Fruit fly (Drosophila melanogaster): ENCODE results near the gene CG5509.

Gene CG5509

DNA sequence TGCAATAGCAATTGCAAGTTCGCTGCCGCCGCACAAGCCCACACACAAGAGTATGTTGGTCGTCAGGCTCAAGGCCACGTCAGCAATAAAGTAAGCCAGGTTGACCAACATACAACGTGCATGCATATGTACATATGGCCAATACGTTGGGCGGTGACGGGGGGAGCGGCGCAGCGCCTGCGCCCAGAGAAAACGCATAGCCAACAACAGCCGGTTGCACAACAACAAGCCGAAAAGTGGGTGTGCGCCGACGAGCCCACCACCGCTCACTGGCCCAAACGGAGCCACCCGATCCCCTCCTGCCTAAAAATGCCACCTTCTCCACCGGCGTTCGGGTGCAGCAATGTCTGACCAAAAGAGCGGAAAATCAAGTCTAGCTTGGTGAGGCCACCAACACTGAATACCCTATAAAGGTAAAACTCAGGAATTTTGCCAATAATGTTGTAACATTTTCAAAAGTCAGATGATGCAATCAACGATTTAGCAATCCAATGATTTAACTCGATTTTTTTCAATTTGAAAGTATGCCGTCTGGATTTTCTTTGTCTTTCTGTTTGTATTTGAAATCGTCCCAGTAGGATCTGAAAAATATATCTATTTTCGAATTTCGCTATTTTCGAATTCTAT lies at the start of gene CG5509:
Gene CG5509 (plus strand): TSS at position 577 of the 627 bp plus-strand sequence.
- TF ChIP-seq noc (tag; optimal IDR thresholded peaks at IDR 0.05): no peak

DNA sequence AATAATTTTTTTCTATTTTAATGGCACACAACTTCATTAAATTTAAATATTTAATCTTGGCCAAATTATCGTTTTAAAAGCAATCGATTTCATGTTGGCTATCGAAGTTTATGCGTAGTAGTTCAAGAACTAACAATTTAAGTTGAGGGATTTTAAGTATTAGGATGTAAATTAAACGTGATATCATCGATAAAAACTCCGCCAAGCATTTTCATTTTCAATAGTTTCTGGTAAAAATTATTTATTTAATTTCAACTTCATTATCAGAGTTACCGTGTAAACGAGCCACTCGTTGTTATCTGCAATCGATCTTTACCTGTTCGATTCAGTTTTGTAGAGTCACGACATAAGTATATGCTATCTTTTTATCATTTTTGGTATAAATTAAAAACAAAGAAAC lies 49.3 kb upstream of the CG5509 start:
- peak; percentile 97 for TF ChIP-seq noc (tag; optimal IDR thresholded peaks at IDR 0.05)

DNA sequence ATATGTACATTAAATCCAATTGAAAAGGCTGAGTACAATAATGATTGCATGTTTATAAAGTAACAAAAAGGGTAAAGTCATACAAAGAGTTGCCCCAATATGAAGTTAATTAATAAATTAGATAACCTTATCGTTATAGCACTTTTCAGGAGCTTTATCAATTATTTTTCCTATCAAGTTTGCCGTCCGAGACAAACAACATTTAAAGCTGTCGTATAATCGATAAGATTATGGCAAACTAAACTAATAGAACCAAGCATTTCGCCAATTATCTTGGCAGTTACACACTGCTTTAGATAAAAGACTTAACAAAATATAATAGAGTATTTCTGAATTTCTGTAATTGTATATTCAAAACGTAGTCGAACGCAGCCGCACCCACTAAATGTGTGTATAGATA lies 47.1 kb upstream of the CG5509 start:
- no peak for TF ChIP-seq noc (tag; optimal IDR thresholded peaks at IDR 0.05)

DNA sequence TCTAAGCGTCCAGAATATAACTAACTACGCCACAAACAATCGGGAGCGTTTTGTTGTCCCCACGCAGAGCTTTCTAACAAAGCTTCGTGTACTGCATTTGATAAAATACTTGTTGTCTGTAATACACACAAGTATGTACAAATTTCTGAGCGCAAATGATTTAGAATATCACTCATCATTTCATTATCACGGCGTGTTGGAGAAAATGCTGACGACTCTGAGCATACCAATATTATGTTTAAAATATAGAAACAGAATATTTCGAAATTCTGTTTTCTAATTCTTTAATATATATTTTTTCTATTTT lies 46.4 kb upstream of the CG5509 start, which contains the start of gene Cyp9f2:
Gene Cyp9f2 (minus strand): TSS at position 101 of the 307 bp plus-strand sequence.
- TF ChIP-seq noc (tag; optimal IDR thresholded peaks at IDR 0.05): no peak

DNA sequence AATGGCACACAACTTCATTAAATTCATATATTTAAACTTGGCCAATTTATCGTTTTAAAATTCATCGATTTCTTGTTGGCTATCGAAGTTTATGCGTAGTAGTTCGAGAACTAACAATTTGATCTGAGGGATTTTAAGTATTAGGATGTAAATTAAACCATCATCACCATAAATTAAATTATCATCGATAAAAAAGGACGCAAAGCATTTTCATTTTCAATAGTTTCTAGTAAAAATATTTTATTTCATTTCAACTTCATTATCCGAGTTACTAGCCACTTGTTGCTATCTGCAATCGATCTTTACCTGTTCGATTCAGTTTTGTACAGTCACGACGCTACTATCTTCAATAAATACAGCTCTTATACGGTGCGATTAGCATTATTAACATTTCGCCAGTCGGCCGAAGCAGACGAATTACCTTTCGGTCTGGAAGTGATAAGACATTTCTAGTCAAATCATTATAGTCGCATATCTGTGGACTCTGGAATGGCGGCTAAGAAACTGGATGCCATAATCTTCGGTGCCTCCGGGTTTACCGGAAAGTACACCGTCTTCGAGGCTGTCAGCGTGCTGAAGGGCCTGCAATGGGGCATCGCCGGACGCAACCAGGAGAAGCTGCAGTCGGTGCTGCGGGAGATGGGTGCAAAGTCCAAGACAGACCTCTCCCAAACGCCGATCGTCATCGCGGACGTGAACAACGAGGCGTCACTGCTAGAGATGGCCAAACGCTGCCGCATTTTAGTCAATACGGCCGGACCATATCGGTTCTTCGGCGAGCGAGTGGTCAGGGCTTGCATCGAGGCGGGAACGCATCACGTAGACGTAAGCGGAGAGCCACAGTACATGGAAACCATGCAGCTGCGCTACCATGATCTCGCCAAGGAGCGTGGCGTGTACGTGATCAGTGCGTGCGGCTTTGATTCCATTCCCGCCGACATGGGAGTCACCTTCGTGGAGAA lies 45.7 kb upstream of the CG5509 start, which contains the start of gene CG5167:
Gene CG5167 (plus strand): TSS at position 298 of the 962 bp plus-strand sequence.
- TF ChIP-seq noc (tag; optimal IDR thresholded peaks at IDR 0.05): peak; percentile 68

DNA sequence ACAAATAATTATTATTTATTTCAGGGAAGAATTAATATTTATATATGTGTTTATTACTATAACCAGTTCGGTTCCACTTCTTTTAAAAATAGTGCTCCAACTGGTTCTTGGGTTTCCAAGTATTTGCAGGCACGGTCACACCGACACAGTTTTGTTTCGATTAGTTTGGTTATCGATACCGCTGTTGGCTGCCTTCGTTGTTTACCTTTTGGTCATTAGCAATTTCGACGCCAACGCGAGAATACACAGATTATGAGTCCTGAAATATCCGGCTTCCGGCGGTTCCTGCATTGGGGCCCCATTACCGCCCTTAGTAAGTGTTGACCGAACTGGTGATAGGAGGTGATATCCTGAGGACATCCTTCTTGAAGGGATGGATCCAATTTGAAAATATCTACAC lies 44.1 kb upstream of the CG5509 start, which contains the start of gene CG5196:
Gene CG5196 (plus strand): TSS at position 157 of the 400 bp plus-strand sequence.
- peak; percentile 37 for TF ChIP-seq noc (tag; optimal IDR thresholded peaks at IDR 0.05)

DNA sequence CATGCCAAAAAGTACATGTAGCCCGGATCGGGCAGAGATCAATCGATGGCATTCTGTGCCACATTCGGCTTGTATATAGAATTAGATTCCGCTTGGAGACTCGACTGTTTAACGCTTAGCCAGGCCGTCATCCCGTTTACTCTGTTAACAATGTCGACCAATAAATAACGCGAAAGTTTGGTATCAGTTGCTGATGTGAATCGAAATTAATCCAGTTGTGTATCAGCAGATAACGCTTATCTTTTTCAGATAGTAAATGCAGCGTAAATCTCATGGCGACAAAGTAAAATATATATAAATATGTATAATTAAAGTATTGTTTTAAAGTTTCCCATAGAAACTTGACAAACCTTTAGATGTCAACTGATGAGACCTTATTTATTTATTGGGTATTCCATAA lies 40.8 kb upstream of the CG5509 start:
- TF ChIP-seq noc (tag; optimal IDR thresholded peaks at IDR 0.05): peak; percentile 63

DNA sequence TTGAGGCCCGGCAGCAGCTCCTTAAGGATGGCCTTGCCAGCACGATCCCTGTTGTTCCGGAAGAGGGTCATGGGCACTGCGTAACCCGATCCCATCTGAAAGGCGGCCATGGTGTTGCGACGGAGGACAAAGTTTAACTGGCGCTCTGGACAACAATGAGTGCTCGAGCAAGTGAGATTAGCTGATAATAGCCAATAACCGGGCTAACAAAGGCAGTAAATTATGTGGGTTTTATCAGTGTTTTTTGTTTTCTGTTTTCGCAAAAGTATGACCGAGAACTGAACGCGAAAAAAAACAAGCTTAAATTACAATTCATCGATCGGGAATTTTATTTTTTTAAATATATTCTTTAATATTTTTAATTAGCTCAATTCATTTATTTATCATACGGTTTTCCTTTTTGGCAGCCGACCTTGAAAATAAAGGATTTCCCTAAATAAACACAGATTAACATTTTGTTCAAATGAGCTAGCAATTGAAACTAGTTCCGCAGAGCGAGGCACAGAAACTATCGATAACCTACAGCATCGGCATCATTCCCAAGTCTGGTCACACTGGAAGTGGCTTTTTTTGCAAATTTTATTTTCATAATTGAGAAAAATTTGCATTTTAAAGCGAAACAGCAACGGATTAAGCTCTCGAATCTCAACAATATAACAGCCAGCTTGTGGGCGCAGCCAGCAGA lies 38.8 kb upstream of the CG5509 start, which contains the start of the genes Dip-C and pps:
Gene Dip-C (minus strand): TSS at position 486 of the 685 bp plus-strand sequence.
Gene pps (plus strand): TSS at position 555 of the 685 bp plus-strand sequence.
- no peak for TF ChIP-seq noc (tag; optimal IDR thresholded peaks at IDR 0.05)

DNA sequence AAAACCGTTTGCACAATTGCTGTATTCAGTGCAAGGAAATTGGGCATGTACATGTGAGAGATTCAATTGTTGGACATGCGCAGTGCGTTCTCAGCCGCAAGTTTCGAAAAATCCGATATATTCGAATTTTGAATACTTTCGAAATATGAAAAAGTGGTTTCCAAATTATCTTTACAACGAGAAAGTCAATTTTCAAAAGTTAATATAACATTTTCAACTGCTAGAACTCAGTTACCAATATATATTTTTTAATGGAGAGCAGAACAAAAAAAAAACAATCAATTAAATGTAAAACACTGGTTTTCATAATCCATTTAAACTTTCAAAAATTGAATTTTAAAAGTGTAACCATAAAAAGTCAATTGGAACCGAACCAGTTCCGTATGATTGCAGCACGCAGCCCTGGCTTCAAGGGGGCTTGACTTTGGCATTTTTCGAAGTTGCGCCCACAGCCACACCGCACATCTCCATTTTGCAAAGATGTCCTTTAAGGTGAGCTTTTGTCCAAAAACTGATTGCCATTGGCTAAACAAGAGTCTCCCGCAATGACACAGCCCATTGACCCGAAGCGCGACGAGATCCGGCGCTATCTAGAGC lies 29.8 kb upstream of the CG5509 start, which contains the start of the genes Scgbeta and CG17202:
Gene Scgbeta (minus strand): TSS at position 51 of the 597 bp plus-strand sequence.
Gene CG17202 (plus strand): TSS at position 390 of the 597 bp plus-strand sequence.
- TF ChIP-seq noc (tag; optimal IDR thresholded peaks at IDR 0.05): no peak

DNA sequence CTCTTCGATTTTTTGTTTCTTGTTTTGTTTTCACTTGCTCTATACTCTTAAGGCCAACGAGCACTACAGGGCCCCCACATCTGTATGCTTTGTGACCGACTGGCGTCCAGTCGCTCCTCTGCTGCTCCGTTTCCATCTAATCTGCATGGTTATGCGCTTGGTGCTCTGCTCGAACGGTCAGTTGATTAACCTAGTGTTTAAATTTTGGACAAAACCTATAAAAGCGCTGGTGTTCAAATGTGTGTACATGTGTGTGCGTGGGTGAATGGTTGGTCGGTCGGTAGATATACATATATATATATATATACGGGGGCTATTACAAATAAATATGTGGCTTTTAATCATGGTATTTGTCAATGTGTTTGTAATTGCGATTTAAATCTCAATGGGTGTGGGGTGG lies 28.3 kb upstream of the CG5509 start:
- TF ChIP-seq noc (tag; optimal IDR thresholded peaks at IDR 0.05): no peak

DNA sequence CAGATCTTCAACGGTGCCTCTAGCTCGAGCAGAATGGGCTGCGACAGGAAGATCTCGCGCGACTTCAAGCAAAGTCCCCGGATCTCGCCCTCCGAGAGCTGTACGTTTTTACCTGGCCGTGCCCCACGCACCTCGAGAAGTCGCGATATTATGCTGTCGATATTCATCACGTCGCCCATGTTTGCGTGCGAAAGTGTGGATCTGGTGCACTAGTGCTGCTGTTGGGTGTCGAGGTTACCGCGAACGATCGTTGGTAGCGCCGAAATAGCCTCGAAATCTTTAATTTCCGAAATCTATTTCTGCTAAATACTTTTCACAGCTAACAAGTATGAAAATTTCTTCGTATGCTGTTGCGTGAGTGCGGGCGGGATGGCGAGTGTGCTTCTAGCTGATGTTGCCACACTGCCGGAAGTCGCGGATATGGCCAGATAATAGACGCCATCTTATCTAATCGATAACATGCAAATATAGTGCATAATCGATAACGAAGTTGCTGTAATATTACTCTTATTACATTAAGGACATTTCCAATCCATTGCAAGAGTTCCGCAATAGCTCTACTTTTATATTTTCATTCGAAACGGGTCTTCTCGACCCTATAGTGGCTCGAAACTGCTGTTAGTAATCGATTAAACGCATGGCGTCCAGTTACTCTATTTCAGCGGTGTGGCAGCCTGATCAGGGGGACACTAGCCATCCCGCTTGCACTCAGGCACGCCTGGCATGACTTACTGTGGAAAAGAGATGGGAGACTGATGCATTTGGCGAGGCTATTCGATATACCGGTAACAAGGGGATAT lies 26.6 kb upstream of the CG5509 start, which contains the start of gene Pp1-87B:
Gene Pp1-87B (minus strand): TSS at position 408 of the 800 bp plus-strand sequence.
- no peak for TF ChIP-seq noc (tag; optimal IDR thresholded peaks at IDR 0.05)

DNA sequence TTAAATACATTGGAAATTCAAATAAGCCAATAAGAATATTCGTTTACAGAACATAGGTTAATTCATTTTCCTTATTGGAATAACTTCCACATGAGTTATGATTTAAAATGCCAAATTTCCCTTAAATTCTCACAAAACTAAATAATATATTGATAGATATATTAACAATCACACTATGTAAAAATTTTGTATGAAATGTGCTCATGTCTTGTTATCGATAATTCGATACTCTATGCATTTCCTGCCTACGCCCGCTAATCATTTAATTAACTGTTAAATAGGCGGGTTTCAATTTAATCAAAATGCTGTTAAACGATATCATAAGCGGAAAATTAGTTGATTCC lies 26.0 kb upstream of the CG5509 start, which contains the start of gene NANS:
Gene NANS (plus strand): TSS at position 269 of the 344 bp plus-strand sequence.
- TF ChIP-seq noc (tag; optimal IDR thresholded peaks at IDR 0.05): no peak

DNA sequence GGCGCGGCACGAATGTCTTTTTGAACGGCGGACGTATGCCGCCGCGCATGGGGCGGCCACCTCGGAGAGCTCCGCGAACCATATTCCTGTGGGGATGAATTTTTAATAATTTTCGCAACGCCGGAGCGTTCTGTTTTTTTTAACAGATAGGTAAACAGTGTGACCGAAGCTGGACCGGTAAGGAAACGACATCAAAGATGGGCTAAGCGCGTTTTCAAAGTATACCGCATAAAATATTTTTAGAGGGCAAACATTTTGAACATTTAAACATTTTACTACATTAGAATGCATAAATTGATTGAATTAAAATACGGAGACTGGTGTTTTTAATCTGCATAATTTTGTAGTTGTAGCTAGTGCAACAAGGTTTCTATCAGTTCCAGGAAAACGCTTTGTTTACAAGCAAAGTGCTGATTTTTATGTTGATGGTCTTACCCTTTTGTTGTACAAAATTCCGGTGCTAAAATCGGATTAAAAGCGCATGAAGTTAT lies 23.1 kb upstream of the CG5509 start, which contains the start of the genes CG5641 and CG5245:
Gene CG5641 (minus strand): TSS at position 163 of the 491 bp plus-strand sequence.
Gene CG5245 (plus strand): TSS at position 441 of the 491 bp plus-strand sequence.
- no peak for TF ChIP-seq noc (tag; optimal IDR thresholded peaks at IDR 0.05)

DNA sequence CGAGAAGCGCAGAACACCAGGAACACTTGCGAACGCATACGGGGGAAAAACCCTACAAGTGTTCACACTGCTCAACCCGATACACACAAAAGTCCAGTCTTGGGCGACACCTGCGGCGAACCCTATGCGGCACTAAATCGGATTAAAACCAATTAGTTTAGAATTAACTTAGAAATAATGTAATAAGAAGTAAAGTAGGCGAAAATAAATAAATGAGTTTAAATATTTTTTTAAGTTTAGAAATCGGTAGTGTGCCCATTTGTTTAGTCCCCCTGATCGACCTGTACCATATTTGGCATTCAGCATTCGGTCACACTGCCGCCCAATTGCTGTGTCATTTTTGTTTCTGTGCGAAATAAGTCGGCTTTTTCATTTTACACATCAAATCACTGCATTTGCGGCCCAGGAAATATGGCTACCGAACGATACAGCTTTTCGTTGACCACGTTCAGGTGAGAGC lies 21.2 kb upstream of the CG5509 start, which contains the start of gene Prosalpha2:
Gene Prosalpha2 (plus strand): TSS at position 292 of the 460 bp plus-strand sequence.
- TF ChIP-seq noc (tag; optimal IDR thresholded peaks at IDR 0.05): no peak

Data from whole organism, larva.